Worm (Caenorhabditis elegans) whole organism, late embryonic: ENCODE measurements around the gene mup-4.
"Not testable (repeated sequence)": the region's sequence is repeated elsewhere in the genome, so short reads cannot be mapped to it uniquely, and the experiment has no call there.

Source experiments
- ahr-1 ChIP-seq: sonication (generic microtip); optimal IDR thresholded peaks from 2 replicates; lab custom pipeline; 2016; ENCODE audit warnings: missing genetic modification characterization, missing compliant biosample characterization
- ceh-24 ChIP-seq: sonication (generic microtip); optimal IDR thresholded peaks from 2 replicates; lab custom pipeline; 2016; ENCODE audit warnings: mild to moderate bottlenecking, missing genetic modification characterization, missing compliant biosample characterization
- ceh-30 ChIP-seq: fragments of 150-350 bp; optimal IDR thresholded peaks from 2 replicates; lab custom pipeline; 2014; ENCODE audit warnings: missing biosample characterization, missing genetic modification characterization
- dmd-4 ChIP-seq: sonication (generic microtip); optimal IDR thresholded peaks from 2 replicates; lab custom pipeline; 2016; ENCODE audit warnings: borderline replicate concordance, missing genetic modification characterization, missing compliant biosample characterization
- dve-1 ChIP-seq: sonication (generic microtip); optimal IDR thresholded peaks from 2 replicates; lab custom pipeline; 2017; ENCODE audit warnings: antibody characterized with exemption, mild to moderate bottlenecking, missing genetic modification characterization, missing compliant biosample characterization
- hlh-13 ChIP-seq: fragments of 200-800 bp; sonication (Bioruptor generic); optimal IDR thresholded peaks from 2 replicates; lab custom pipeline; 2018; ENCODE audit warnings: mild to moderate bottlenecking, missing genetic modification characterization, missing compliant biosample characterization
- hlh-8 ChIP-seq: sonication (generic microtip); optimal IDR thresholded peaks from 2 replicates; lab custom pipeline; 2016; ENCODE audit warnings: missing genotype, missing genetic modification characterization, missing compliant biosample characterization
- lin-11 ChIP-seq: fragments of 200-800 bp; sonication (Bioruptor generic); optimal IDR thresholded peaks from 2 replicates; lab custom pipeline; 2018; ENCODE audit warnings: mild to moderate bottlenecking, missing genetic modification characterization, missing compliant biosample characterization
- nfya-1 ChIP-seq: sonication (generic microtip); optimal IDR thresholded peaks from 2 replicates; lab custom pipeline; 2017; ENCODE audit warnings: missing genetic modification characterization, mild to moderate bottlenecking, missing compliant biosample characterization, antibody characterized with exemption, moderate library complexity
- odd-2 ChIP-seq: sonication (generic microtip); optimal IDR thresholded peaks from 2 replicates; lab custom pipeline; 2017; ENCODE audit warnings: antibody characterized with exemption, mild to moderate bottlenecking, missing genetic modification characterization, missing compliant biosample characterization
- tbx-2 ChIP-seq: sonication (generic microtip); optimal IDR thresholded peaks from 2 replicates; lab custom pipeline; 2016; ENCODE audit warnings: missing genetic modification characterization, missing compliant biosample characterization

DNA sequence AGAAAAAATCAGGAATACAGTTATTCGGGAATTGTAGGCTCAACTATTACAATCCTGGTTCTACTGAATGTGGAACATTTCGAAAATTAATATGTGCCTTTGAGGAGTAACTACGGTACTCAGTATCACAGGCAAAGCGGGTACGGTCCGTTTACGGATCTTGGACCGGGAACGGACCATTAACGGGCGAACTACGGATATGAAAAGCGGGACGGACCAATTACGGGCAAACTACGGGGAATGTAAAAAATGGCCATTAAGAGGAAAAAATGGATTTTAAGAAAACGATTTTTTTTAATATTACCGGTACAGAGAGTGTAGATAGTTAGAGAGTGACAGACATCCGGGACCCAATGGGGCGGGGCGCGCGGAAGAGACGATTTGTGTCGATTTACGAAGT lies 19.9 kb downstream of the mup-4 start, which contains the start of gene H14A12.5:
- not testable (repeated sequence) for TF ChIP-seq dmd-4; hlh-8 (tag; lab: Kevin White, UChicago); ceh-24 (tag; lab: Kevin White, UChicago); tbx-2 (tag; lab: Kevin White, UChicago); dve-1 (tag; lab: Kevin White, UChicago); hlh-13 (GFP tag; lab: Kevin White, UChicago); ceh-30 (tag; lab: Kevin White, UChicago); lin-11; nfya-1 (tag; lab: Kevin White, UChicago); ahr-1 (tag; lab: Kevin White, UChicago); odd-2 (tag; lab: Kevin White, UChicago)
